Fruit fly (Drosophila melanogaster): ENCODE results near the gene mxt.

DNA sequence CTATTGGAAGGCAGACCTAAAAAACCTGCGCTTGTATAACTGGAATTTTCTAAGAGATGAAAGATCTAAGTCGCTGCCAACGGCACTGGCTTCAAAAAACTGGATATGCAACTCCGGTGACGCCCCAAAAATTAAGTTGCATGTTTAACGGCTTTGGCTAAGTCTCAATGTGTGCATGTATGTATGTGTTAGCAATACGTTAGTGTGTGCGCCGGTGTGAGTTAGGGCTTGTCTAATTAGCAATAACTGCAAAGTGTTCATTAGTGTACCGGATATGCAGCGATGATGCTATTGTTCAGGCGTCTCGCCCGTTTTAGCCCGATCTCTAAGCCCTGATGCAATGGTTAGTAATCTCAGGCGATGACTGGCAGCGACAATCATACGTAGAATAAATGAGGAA, 48.2 kb downstream of the mxt start:
- no peak for TF ChIP-seq bab1 (GFP tag; optimal IDR thresholded peaks at IDR 0.05)
- no peak for TF ChIP-seq CG5204 (GFP tag; optimal IDR thresholded peaks at IDR 0.05)

Data from whole organism, adult.